Fruit fly (Drosophila melanogaster) whole organism, embryonic: ENCODE measurements around the gene CG14341.

Source experiments
- ATbp ChIP-seq: fragments of 200-800 bp; sonication (Bioruptor generic); optimal IDR thresholded peaks from 2 replicates; lab custom pipeline; 2017; ENCODE audit warnings: missing biosample characterization, mild to moderate bottlenecking, missing genetic modification characterization, missing genetic modification reagents
- BtbVII ChIP-seq: fragments of 200-800 bp; sonication (Bioruptor generic); optimal IDR thresholded peaks from 3 replicates; lab custom pipeline; 2017; ENCODE audit warnings: missing biosample characterization, mild to moderate bottlenecking, missing genetic modification characterization
- Bteb2 ChIP-seq: fragments of 200-800 bp; sonication (Bioruptor generic); optimal IDR thresholded peaks from 2 replicates; lab custom pipeline; 2016; ENCODE audit warnings: missing biosample characterization, missing genetic modification characterization
- CG11247 ChIP-seq: fragments of 200-800 bp; sonication (Bioruptor generic); IDR thresholded peaks from 2 replicates; pipeline ENCODE4 v1.3.6; 2022; ENCODE audit warnings: missing biosample characterization, missing genetic modification characterization
- CG12071 ChIP-seq: fragments of 200-800 bp; sonication (Bioruptor generic); optimal IDR thresholded peaks from 3 replicates; lab custom pipeline; 2018; ENCODE audit warnings: missing biosample characterization, mild to moderate bottlenecking, missing genetic modification characterization
- CG15479 ChIP-seq: fragments of 200-800 bp; sonication (Bioruptor generic); optimal IDR thresholded peaks from 3 replicates; lab custom pipeline; 2019; ENCODE audit warnings: missing biosample characterization, mild to moderate bottlenecking, missing genetic modification characterization, moderate library complexity
- CG15514 ChIP-seq: fragments of 200-800 bp; sonication (Bioruptor generic); optimal IDR thresholded peaks from 3 replicates; lab custom pipeline; 2017; ENCODE audit warnings: missing biosample characterization, missing genetic modification characterization, mild to moderate bottlenecking, moderate library complexity, missing genetic modification reagents
- CG16779 ChIP-seq: fragments of 200-800 bp; sonication (Bioruptor generic); IDR thresholded peaks from 2 replicates; pipeline ENCODE4 v1.3.6; 2022; ENCODE audit warnings: missing biosample characterization, missing genetic modification characterization
- CG17328 ChIP-seq: fragments of 200-800 bp; sonication (Bioruptor generic); IDR thresholded peaks from 2 replicates; pipeline ENCODE4 v1.3.6; 2022; ENCODE audit warnings: missing biosample characterization, missing genetic modification characterization
- CG17802 ChIP-seq: fragments of 200-800 bp; sonication (Bioruptor generic); optimal IDR thresholded peaks from 2 replicates; lab custom pipeline; 2018; ENCODE audit warnings: missing biosample characterization, mild to moderate bottlenecking, missing genetic modification characterization, moderate library complexity
- CG2129 ChIP-seq: fragments of 200-800 bp; sonication (Bioruptor generic); IDR thresholded peaks from 2 replicates; pipeline ENCODE4 v1.3.6; 2022; ENCODE audit warnings: missing biosample characterization, missing genetic modification characterization; ENCODE audit not compliant: partially characterized antibody
- CG2199 ChIP-seq: fragments of 200-800 bp; sonication (Bioruptor generic); IDR thresholded peaks from 3 replicates; pipeline ENCODE4 v1.3.6; 2022; ENCODE audit warnings: missing biosample characterization, missing genetic modification characterization
- CG31441 ChIP-seq: fragments of 200-800 bp; sonication (Bioruptor generic); IDR thresholded peaks from 2 replicates; pipeline ENCODE4 v1.3.6; 2022; ENCODE audit warnings: missing biosample characterization, missing genetic modification characterization
- CG32767 ChIP-seq: fragments of 200-800 bp; sonication (Bioruptor generic); IDR thresholded peaks from 2 replicates; pipeline ENCODE4 v1.3.6; 2022; ENCODE audit warnings: missing biosample characterization, missing genetic modification characterization
- CG34422 ChIP-seq: fragments of 200-800 bp; sonication (Bioruptor generic); IDR thresholded peaks from 3 replicates; pipeline ENCODE4 v1.3.6; 2022; ENCODE audit warnings: missing biosample characterization, missing genetic modification characterization
- CG43689 ChIP-seq: fragments of 200-800 bp; sonication (Bioruptor generic); IDR thresholded peaks from 2 replicates; pipeline ENCODE4 v1.3.6; 2022; ENCODE audit warnings: missing biosample characterization, missing genetic modification characterization
- CG4617 ChIP-seq: fragments of 200-800 bp; sonication (Bioruptor generic); optimal IDR thresholded peaks from 3 replicates; lab custom pipeline; 2016; ENCODE audit warnings: missing biosample characterization, missing genetic modification characterization, borderline replicate concordance
- CG6689 ChIP-seq: fragments of 200-800 bp; sonication (Bioruptor generic); IDR thresholded peaks from 2 replicates; pipeline ENCODE4 v1.3.6; 2022; ENCODE audit warnings: missing biosample characterization, missing genetic modification characterization
- CG6765 ChIP-seq: fragments of 200-800 bp; sonication (Bioruptor generic); optimal IDR thresholded peaks from 3 replicates; lab custom pipeline; 2017; ENCODE audit warnings: missing biosample characterization, mild to moderate bottlenecking, missing genetic modification characterization
- MBD-R2 ChIP-seq: fragments of 200-800 bp; sonication (Bioruptor generic); IDR thresholded peaks from 2 replicates; pipeline ENCODE4 v1.3.6; 2022; ENCODE audit warnings: missing biosample characterization, missing genetic modification characterization
- Meics ChIP-seq: fragments of 200-800 bp; sonication (Bioruptor generic); optimal IDR thresholded peaks from 2 replicates; lab custom pipeline; 2017; ENCODE audit warnings: missing biosample characterization, mild to moderate bottlenecking, missing genetic modification characterization
- Mrtf ChIP-seq: fragments of 200-800 bp; sonication (Bioruptor generic); IDR thresholded peaks from 3 replicates; pipeline ENCODE4 v1.3.6; 2022; ENCODE audit warnings: missing biosample characterization, missing genetic modification characterization
- Myb ChIP-seq: fragments of 200-800 bp; sonication (Bioruptor generic); optimal IDR thresholded peaks from 2 replicates; lab custom pipeline; 2016; ENCODE audit warnings: missing biosample characterization, missing genetic modification characterization
- NC2β ChIP-seq: fragments of 200-800 bp; sonication (Bioruptor generic); optimal IDR thresholded peaks from 2 replicates; lab custom pipeline; 2016; ENCODE audit warnings: missing biosample characterization, missing genetic modification characterization
- Nf-YC ChIP-seq: fragments of 200-800 bp; optimal IDR thresholded peaks from 3 replicates; lab custom pipeline; 2019; ENCODE audit warnings: missing biosample characterization, mild to moderate bottlenecking, missing genetic modification characterization, moderate library complexity
- Optix ChIP-seq: fragments of 200-800 bp; sonication (Bioruptor generic); IDR thresholded peaks from 3 replicates; pipeline ENCODE4 v1.3.6; 2022; ENCODE audit warnings: missing biosample characterization, missing genetic modification characterization
- PHDP ChIP-seq: fragments of 200-800 bp; sonication (Bioruptor generic); optimal IDR thresholded peaks from 3 replicates; lab custom pipeline; 2018; ENCODE audit warnings: missing biosample characterization, mild to moderate bottlenecking, missing genetic modification characterization, moderate library complexity
- Scr ChIP-seq: fragments of 200-800 bp; sonication (Bioruptor generic); IDR thresholded peaks from 2 replicates; pipeline ENCODE4 v1.3.6; 2022; ENCODE audit warnings: missing biosample characterization, missing genetic modification characterization; ENCODE audit not compliant: partially characterized antibody
- Sry-β ChIP-seq: fragments of 200-800 bp; sonication (Bioruptor generic); optimal IDR thresholded peaks from 2 replicates; lab custom pipeline; 2018; ENCODE audit warnings: missing biosample characterization, mild to moderate bottlenecking, missing genetic modification characterization, moderate library complexity
- Ssrp ChIP-seq: fragments of 200-800 bp; sonication (Bioruptor generic); optimal IDR thresholded peaks from 2 replicates; lab custom pipeline; 2018; ENCODE audit warnings: missing biosample characterization, mild to moderate bottlenecking, missing genetic modification characterization, moderate library complexity
- TFAM ChIP-seq: fragments of 200-800 bp; sonication (Bioruptor generic); optimal IDR thresholded peaks from 2 replicates; lab custom pipeline; 2017; ENCODE audit warnings: missing biosample characterization, missing genetic modification characterization, inconsistent platforms
- Tbp ChIP-seq: fragments of >200 bp; optimal IDR thresholded peaks from 2 replicates; lab custom pipeline; 2018; ENCODE audit warnings: missing biosample characterization, missing genetic modification characterization
- Vsx1 ChIP-seq: fragments of 200-800 bp; sonication (Bioruptor generic); optimal IDR thresholded peaks from 2 replicates; lab custom pipeline; 2017; ENCODE audit warnings: missing biosample characterization, mild to moderate bottlenecking, missing genetic modification characterization, missing genetic modification reagents
- caup ChIP-seq: fragments of 200-800 bp; sonication (Bioruptor generic); optimal IDR thresholded peaks from 3 replicates; lab custom pipeline; 2017; ENCODE audit warnings: missing biosample characterization, mild to moderate bottlenecking, missing genetic modification characterization, moderate library complexity; ENCODE audit not compliant: severe bottlenecking
- dati ChIP-seq: fragments of 200-800 bp; sonication (Bioruptor generic); IDR thresholded peaks from 2 replicates; pipeline ENCODE4 v1.3.6; 2022; ENCODE audit warnings: missing biosample characterization, missing genetic modification characterization
- en ChIP-seq: fragments of 200-800 bp; sonication (Bioruptor generic); optimal IDR thresholded peaks from 2 replicates; lab custom pipeline; 2016; ENCODE audit warnings: missing biosample characterization, missing genetic modification characterization
- fd3F ChIP-seq: fragments of 200-800 bp; sonication (Bioruptor generic); optimal IDR thresholded peaks from 2 replicates; lab custom pipeline; 2018; ENCODE audit warnings: missing biosample characterization, mild to moderate bottlenecking, missing genetic modification characterization, moderate library complexity
- gcm ChIP-seq: fragments of 200-800 bp; sonication (Bioruptor generic); optimal IDR thresholded peaks from 2 replicates; lab custom pipeline; 2019; ENCODE audit warnings: missing biosample characterization, mild to moderate bottlenecking, missing genetic modification characterization, moderate library complexity
- grau ChIP-seq: fragments of 200-800 bp; optimal IDR thresholded peaks from 3 replicates; lab custom pipeline; 2019; ENCODE audit warnings: missing biosample characterization, mild to moderate bottlenecking, missing genetic modification characterization, moderate library complexity
- grn ChIP-seq: fragments of 200-800 bp; sonication (Bioruptor generic); optimal IDR thresholded peaks from 3 replicates; lab custom pipeline; 2017; ENCODE audit warnings: missing biosample characterization, missing genetic modification characterization
- hb ChIP-seq: fragments of 200-800 bp; sonication (Bioruptor generic); IDR thresholded peaks from 3 replicates; pipeline ENCODE4 v1.3.6; 2022; ENCODE audit warnings: missing biosample characterization, missing genetic modification characterization; ENCODE audit not compliant: partially characterized antibody
- klu ChIP-seq: fragments of 200-800 bp; sonication (Bioruptor generic); IDR thresholded peaks from 2 replicates; pipeline ENCODE4 v1.3.6; 2022; ENCODE audit warnings: missing biosample characterization, missing genetic modification characterization
- nau ChIP-seq: fragments of 200-800 bp; sonication (Bioruptor generic); optimal IDR thresholded peaks from 3 replicates; lab custom pipeline; 2017; ENCODE audit warnings: missing biosample characterization, mild to moderate bottlenecking, missing genetic modification characterization, missing genetic modification reagents
- onecut ChIP-seq: fragments of 200-800 bp; sonication (Bioruptor generic); IDR thresholded peaks from 2 replicates; pipeline ENCODE4 v1.3.6; 2022; ENCODE audit warnings: missing biosample characterization, missing genetic modification characterization
- org-1 ChIP-seq: fragments of 200-800 bp; sonication (Bioruptor generic); optimal IDR thresholded peaks from 2 replicates; lab custom pipeline; 2017; ENCODE audit warnings: missing biosample characterization, missing genetic modification characterization
- row ChIP-seq: fragments of 200-800 bp; sonication (Bioruptor generic); IDR thresholded peaks from 3 replicates; pipeline ENCODE4 v1.3.6; 2022; ENCODE audit warnings: missing biosample characterization, missing genetic modification characterization
- sens-2 ChIP-seq: fragments of 200-800 bp; sonication (Bioruptor generic); IDR thresholded peaks from 2 replicates; pipeline ENCODE4 v1.3.6; 2022; ENCODE audit warnings: missing biosample characterization, missing genetic modification characterization
- slbo ChIP-seq: fragments of 200-800 bp; sonication (Bioruptor generic); IDR thresholded peaks from 2 replicates; pipeline ENCODE4 v1.3.6; 2022; ENCODE audit warnings: missing biosample characterization, missing genetic modification characterization
- sug ChIP-seq: fragments of 200-800 bp; optimal IDR thresholded peaks from 2 replicates; lab custom pipeline; 2019; ENCODE audit warnings: missing biosample characterization, mild to moderate bottlenecking, missing genetic modification characterization, moderate library complexity
- zf30C ChIP-seq: fragments of 200-800 bp; sonication (Bioruptor generic); optimal IDR thresholded peaks from 3 replicates; lab custom pipeline; 2018; ENCODE audit warnings: missing biosample characterization, mild to moderate bottlenecking, missing genetic modification characterization

Gene CG14341

dm6 chr2L:1169867-1170415 is 3.6 kb downstream of the CG14341 start, which contains the start of the genes CG31922 and Plap (continued):
- TF ChIP-seq fd3F (GFP tag; lab: Kevin White, UChicago) (peak; percentile 57), gcm (GFP tag; lab: Kevin White, UChicago) (peak; percentile 36), Optix (GFP tag; lab: Robert Waterston, UW) (no peak), PHDP (tag; lab: Kevin White, UChicago) (peak; percentile 64), CG2199 (GFP tag; lab: Robert Waterston, UW) (no peak), CG15514 (GFP tag; lab: Kevin White, UChicago) (peak; percentile 83), ATbp (GFP tag; lab: Kevin White, UChicago) (no peak), klu (peak; percentile 52), grn (GFP tag; lab: Kevin White, UChicago) (no peak), slbo (GFP tag; lab: Robert Waterston, UW) (peak; percentile 80), row (GFP tag; lab: Robert Waterston, UW) (peak; percentile 96), CG16779 (GFP tag; lab: Robert Waterston, UW) (no peak), CG4617 (GFP tag; lab: Kevin White, UChicago) (peak; percentile 68), MBD-R2 (GFP tag; lab: Robert Waterston, UW) (peak; percentile 78), CG15479 (GFP tag; lab: Kevin White, UChicago) (no peak), CG17328 (peak; percentile 17; the same call in 1 of the 2 replicates), CG11247 (GFP tag; lab: Robert Waterston, UW) (no peak), Tbp (GFP tag; lab: Kevin White, UChicago) (no peak), CG34422 (GFP tag; lab: Robert Waterston, UW) (no peak), CG12071 (no peak), Sry-β (GFP tag; lab: Kevin White, UChicago) (no peak), Scr (GFP tag; lab: Robert Waterston, UW) (peak; percentile 96), TFAM (GFP tag; lab: Kevin White, UChicago) (no peak), BtbVII (no peak), en (GFP tag; lab: Kevin White, UChicago) (no peak), Myb (GFP tag; lab: Kevin White, UChicago) (peak; percentile 85), Meics (GFP tag; lab: Kevin White, UChicago) (peak; percentile 58), hb (GFP tag; lab: Robert Waterston, UW) (peak; percentile 88), Vsx1 (no peak), CG6765 (GFP tag; lab: Kevin White, UChicago) (no peak), CG43689 (no peak), onecut (GFP tag; lab: Robert Waterston, UW) (no peak; the same call in 1 of the 2 replicates), sens-2 (no peak), CG2129 (GFP tag; lab: Robert Waterston, UW) (peak; percentile 91), CG31441 (GFP tag; lab: Robert Waterston, UW) (no peak; the same call in 1 of the 2 replicates), CG6689 (GFP tag; lab: Robert Waterston, UW) (0 out of 2 replicates have a peak, but pooled peaks have one; percentile 37), CG17802 (no peak), Mrtf (GFP tag; lab: Robert Waterston, UW) (no peak), org-1 (GFP tag; lab: Kevin White, UChicago) (no peak), NC2β (GFP tag; lab: Kevin White, UChicago) (peak; percentile 48), CG32767 (peak; percentile 36; the same call in 1 of the 2 replicates), grau (tag; lab: Kevin White, UChicago) (peak; percentile 76), Bteb2 (GFP tag; lab: Kevin White, UChicago) (peak; percentile 56), sug (tag; lab: Kevin White, UChicago) (peak; percentile 87), Ssrp (tag; lab: Kevin White, UChicago) (peak; percentile 59), dati (GFP tag; lab: Robert Waterston, UW) (no peak), Nf-YC (tag; lab: Kevin White, UChicago) (peak; percentile 72), nau (GFP tag; lab: Kevin White, UChicago) (no peak), caup (peak; percentile 14), zf30C (no peak)
